Fruit fly (Drosophila melanogaster): Measurements from ENCODE around the gene Eig71Eb.
A peak's percentile ranks its signal among the peaks of the same experiment; 100 is the strongest.

Eig71Eb gene

DNA sequence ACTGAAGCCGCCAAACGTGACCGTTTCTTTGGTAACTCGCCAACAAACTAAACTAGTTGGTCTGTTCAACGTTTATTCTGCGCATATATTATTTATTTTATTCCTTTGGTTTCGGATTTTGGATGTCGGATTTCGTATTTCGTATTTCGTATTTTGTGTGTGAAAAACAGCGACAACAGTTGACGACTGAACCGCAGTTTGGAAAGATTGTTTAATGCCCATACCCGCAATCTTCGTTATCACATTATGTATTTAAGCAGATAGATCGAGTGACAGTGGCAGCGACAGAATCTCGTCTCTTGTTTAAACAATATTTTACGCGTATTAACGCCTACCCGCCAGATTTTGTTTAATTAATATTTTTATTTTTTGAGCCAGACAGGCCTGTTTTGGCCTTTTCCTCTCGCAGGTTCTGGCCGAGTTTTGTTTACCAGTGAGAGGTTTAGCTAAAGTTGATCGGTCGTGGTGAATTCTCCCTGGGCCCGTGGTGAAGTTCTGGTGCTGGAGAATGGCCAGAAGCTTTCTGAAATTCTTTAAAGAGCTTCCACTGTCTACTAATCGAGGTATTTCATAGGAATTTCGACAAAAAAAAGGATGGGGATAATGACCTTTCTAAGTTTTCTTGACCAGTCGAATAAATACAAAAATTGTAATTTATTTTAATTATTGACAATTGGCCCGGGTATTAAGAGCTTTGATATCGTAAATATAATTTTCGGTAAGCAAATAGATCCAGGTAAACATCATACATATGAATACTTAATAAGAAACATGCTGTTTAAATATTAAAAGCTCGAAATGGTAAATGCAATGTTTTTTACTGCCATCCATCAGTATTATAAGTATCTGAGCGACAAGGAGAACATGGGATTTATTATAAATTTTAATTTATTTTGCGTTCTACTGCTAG lies 1.8 kb upstream of the Eig71Eb start, which contains the start of the genes comm3 and CG43083:
Gene comm3 (minus strand): TSS at position 51 of the 910 bp plus-strand sequence.
Gene CG43083 (plus strand): TSS at position 860 of the 910 bp plus-strand sequence.
- TF ChIP-seq Aef1 (GFP tag; IDR thresholded peaks at IDR 0.05) (no peak), CG12219 (GFP tag; optimal IDR thresholded peaks at IDR 0.05) (no peak), CG33557 (GFP tag; optimal IDR thresholded peaks at IDR 0.05) (no peak), ro (GFP tag; IDR thresholded peaks at IDR 0.05) (no peak), Deaf1 (tag; optimal IDR thresholded peaks at IDR 0.05) (no peak), nmo (GFP tag; optimal IDR thresholded peaks at IDR 0.05) (no peak), salm (tag; optimal IDR thresholded peaks at IDR 0.05) (no peak), CG6813 (GFP tag; optimal IDR thresholded peaks at IDR 0.05) (peak; percentile 31), Gsc (GFP tag; IDR thresholded peaks at IDR 0.05) (no peak), Dref (GFP tag; IDR thresholded peaks at IDR 0.05) (no peak), CG10979 (tag; optimal IDR thresholded peaks at IDR 0.05) (no peak), CG31365 (tag; optimal IDR thresholded peaks at IDR 0.05) (no peak), mirr (GFP tag; optimal IDR thresholded peaks at IDR 0.05) (no peak), sd (tag; optimal IDR thresholded peaks at IDR 0.05) (peak; percentile 85), CG17568 (GFP tag; optimal IDR thresholded peaks at IDR 0.05) (peak; percentile 15), dmrt99B (tag; optimal IDR thresholded peaks at IDR 0.05) (no peak), sens (GFP tag) (peak; percentile 52)

DNA sequence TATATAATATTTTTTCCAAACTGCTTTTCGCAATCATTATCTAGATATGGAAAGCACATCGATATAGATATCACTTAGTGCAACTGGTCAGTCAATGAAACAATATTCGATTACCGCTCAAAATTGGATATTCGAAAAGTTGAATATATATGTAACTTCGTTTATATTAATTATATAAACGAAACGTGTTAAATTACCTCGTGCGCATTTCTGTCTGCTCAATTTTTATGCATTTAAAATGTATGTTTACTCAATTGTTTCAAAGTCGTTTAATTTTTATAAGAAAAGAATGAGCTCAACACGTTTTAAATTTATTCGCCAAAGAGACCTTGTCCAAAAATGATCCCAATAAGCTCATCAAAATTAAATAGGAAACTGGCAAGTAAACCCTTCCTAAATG lies 816 bp downstream of the Eig71Eb start, which contains the start of gene CG43084:
Gene CG43084 (plus strand): TSS at position 301 of the 400 bp plus-strand sequence.
- TF ChIP-seq Atf6 (GFP tag; IDR thresholded peaks at IDR 0.05) (no peak), Doc3 (GFP tag; IDR thresholded peaks at IDR 0.05; ENCODE audit: partially characterized antibody) (no peak), Vsx1 (GFP tag; optimal IDR thresholded peaks at IDR 0.05) (no peak), CG31224 (GFP tag; IDR thresholded peaks at IDR 0.05) (no peak), CG32772 (GFP tag; IDR thresholded peaks at IDR 0.05) (no peak), Dp (GFP tag; optimal IDR thresholded peaks at IDR 0.05) (no peak), C15 (GFP tag; IDR thresholded peaks at IDR 0.05) (no peak), sens (GFP tag) (no peak), ham (GFP tag; IDR thresholded peaks at IDR 0.05) (no peak), trh (GFP tag; optimal IDR thresholded peaks at IDR 0.05) (no peak)

DNA sequence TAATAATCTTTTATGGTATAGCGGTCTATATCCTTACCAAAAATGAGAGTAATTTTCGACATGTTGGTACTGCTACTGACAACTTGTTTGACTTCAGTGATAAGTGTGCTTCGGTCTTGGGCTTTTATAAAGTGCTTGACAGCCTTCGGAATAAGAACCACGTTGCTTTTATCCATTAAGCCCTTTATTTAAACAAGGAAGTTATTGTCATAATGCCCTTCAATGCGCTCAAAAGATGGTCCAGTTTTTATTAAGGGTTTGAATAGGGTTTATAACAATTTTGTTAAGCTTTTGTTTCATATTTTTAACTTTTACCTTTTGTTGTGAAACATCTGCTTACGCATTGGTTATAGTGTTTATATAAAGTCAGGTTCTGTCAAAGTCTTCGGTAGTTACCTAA lies 2.4 kb downstream of the Eig71Eb start, which contains the start of the genes Eig71Ec and Eig71Ed:
Gene Eig71Ec (minus strand): TSS at position 101 of the 400 bp plus-strand sequence.
Gene Eig71Ed (plus strand): TSS at position 384 of the 400 bp plus-strand sequence.
- no peak for TF ChIP-seq slbo (GFP tag; IDR thresholded peaks at IDR 0.05)
- TF ChIP-seq z (GFP tag; IDR thresholded peaks at IDR 0.05), result no peak
- TF ChIP-seq CG13123 (GFP tag; optimal IDR thresholded peaks at IDR 0.05), result no peak
- no peak for TF ChIP-seq shn (GFP tag; optimal IDR thresholded peaks at IDR 0.05)
- no peak for TF ChIP-seq CG5245 (GFP tag; optimal IDR thresholded peaks at IDR 0.05)
- TF ChIP-seq ken (GFP tag; IDR thresholded peaks at IDR 0.05), result no peak
- no peak for TF ChIP-seq CG14667 (GFP tag; IDR thresholded peaks at IDR 0.05)

DNA sequence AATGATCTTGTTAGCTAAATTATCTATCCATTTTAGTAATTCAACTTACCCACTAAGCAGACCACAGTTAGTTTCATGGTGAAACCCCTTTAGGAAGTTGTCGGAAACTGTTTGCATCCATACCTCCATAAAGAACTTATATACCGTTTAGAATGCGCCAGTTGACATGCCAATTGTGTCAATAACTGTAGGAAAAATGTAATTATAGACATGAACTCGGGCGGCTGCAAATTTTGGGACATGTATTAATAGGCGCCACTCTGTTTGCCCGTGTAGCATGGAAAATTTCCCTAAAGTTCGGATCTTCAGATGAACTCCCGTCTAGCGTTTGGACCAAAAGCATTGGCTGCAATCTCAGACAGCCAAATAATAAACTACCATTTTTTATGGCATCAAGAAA lies 6.2 kb downstream of the Eig71Eb start, which contains the start of gene Eig71Ee:
Gene Eig71Ee (minus strand): TSS at position 101 of the 400 bp plus-strand sequence.
- TF ChIP-seq Ets65A (GFP tag), result peak; percentile 24
- no peak for TF ChIP-seq ci (GFP tag; IDR thresholded peaks at IDR 0.05)
- TF ChIP-seq mam (GFP tag; optimal IDR thresholded peaks at IDR 0.05), result no peak
- TF ChIP-seq prd (optimal IDR thresholded peaks at IDR 0.05), result no peak
- no peak for TF ChIP-seq prd (GFP tag; IDR thresholded peaks at IDR 0.05)

Data from whole organism, embryonic.